Worm (Caenorhabditis elegans): ENCODE measurements around the gene sra-7.

DNA sequence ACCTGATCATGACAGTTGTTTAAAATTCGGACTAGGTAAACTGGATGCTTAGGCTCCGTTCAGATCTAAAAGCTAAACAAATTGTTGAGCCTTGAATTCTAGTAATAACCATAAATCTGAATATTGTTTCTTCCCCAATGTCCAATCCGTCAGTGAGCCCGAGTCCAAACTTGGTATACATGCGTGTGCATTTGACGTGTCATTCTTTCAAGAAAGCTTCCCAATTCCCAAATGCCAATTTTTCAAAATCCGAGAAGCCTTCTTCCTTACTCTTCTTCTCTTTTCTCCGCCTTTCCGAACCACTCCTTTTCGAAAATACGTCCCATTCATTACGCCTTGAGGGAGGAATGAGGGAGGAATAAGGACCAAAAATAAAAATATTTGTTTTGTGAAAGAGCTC, 32.2 kb downstream of the sra-7 start:
- TF ChIP-seq W03F9.2 (tag; optimal IDR thresholded peaks at IDR 0.05), result no peak
- TF ChIP-seq him-1 (tag; optimal IDR thresholded peaks at IDR 0.05), result no peak
